Worm (Caenorhabditis elegans) whole organism, L4/young adult: ENCODE measurements around the gene cap-1.

ENCODE experiments used
- W03F9.2 ChIP-seq: fragments of 150-350 bp; optimal IDR thresholded peaks from 2 replicates; lab custom pipeline; 2014; ENCODE audit warnings: missing biosample characterization, missing genetic modification characterization
- dao-5 ChIP-seq: sonication (generic microtip); optimal IDR thresholded peaks from 2 replicates; lab custom pipeline; 2016; ENCODE audit warnings: missing genotype, missing genetic modification characterization, moderate library complexity, missing compliant biosample characterization
- him-1 ChIP-seq: sonication (generic microtip); optimal IDR thresholded peaks from 2 replicates; lab custom pipeline; 2016; ENCODE audit warnings: missing genotype, missing genetic modification reagents, missing genetic modification characterization, missing compliant biosample characterization

cap-1 gene

DNA sequence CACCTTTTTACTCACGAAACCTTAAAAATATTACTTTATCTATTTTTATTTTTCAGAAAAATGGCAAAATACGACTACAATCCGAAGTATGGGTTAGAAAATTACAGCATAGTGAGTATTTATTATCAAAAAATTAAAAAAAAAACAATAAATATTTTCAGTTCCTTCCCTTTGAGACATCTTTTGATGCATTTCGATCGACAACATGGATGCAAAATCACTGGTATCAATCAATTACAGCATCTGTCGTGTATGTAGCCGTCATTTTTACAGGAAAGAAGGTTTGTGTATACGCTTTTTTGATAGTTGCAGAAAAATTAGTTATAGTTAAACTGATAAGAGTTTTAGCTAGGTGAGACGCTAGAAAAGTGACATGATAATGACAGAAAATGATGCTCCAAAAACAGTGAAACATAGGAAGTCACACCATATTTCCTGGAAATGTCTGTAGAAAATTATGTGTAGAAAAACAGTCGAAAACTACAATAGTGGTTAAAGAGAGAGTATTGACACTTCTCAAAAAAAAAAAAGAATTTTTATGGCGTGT lies 7.7 kb upstream of the cap-1 start, which contains the start of gene elo-3:
TSS of gene elo-3 (plus strand) at position 51 of the 547 bp plus-strand sequence.
- no peak for TF ChIP-seq him-1
- no peak for TF ChIP-seq W03F9.2 (tag; lab: Kevin White, UChicago)
- no peak for TF ChIP-seq dao-5 (tag; lab: Kevin White, UChicago)

DNA sequence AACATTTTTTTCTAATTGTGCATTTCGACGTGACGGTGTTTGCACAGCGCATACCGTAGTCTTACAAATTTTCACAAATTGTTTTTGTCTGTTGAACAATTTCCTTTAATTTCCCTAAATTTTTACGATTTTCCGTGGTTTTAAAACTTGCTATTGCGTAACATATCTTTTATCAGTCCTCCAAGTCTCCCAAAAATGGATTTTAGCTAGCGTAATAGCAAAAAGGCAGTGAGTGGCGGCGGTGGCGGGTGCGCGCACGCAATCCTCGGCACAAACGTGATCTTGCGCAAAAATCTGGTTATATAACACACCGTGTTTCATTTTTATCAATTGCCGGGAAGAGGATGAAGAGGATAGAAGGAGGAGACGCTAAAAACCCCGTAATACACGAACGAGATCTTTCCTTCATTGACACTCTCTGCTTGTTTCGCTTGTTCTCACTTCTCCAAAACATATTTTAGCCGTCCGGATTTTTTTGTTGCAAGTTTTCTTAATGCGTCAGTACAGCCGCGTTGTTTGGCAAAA lies 6.3 kb upstream of the cap-1 start:
- TF ChIP-seq dao-5 (tag; lab: Kevin White, UChicago) (no peak), him-1 (no peak), W03F9.2 (tag; lab: Kevin White, UChicago) (no peak)

DNA sequence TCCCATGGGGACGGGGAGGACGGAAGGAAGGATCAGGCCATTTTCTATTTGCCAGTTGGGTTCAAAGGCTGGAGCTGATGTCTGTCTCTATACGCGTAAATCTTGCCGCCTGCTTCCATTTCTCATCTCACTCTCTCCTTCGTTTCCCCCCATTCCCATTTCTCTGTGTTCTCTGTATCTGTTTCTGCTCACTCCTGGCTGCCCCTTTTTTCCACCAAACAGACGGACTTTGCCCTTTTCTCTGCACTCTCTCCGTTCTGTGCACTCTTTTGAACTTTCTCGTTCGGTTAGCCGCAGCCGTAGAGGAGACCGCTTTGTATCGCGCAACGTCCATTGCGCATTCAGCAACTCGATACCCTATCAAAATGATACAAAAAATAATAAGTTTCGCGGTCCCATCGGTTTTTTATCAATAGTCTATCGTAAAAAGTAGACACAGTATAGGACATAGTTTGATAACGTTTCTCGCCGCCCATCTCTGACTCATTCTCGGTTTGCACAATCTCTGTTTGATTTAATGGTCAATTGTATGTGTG lies 5.4 kb upstream of the cap-1 start:
- TF ChIP-seq him-1 (no peak), dao-5 (tag; lab: Kevin White, UChicago) (no peak), W03F9.2 (tag; lab: Kevin White, UChicago) (no peak)

DNA sequence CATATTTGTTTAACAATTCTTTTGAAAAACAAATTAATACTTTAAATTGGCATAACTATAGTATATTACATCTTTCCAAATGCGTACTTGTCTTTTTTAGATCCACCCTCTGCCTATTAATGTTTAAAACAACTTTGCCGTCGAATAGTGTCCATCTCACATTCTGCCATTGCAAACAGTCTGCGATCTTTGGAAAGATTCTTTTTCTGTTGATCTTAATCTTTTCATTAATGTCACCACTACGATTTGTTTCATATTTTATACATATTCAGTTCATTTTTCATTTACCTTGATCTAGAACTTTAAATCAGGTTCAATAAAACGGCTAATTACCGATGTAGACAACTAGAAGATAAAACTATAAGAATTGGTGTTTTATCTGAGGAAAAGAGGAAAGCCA lies 4.6 kb upstream of the cap-1 start:
- TF ChIP-seq W03F9.2 (tag; lab: Kevin White, UChicago) (no peak), dao-5 (tag; lab: Kevin White, UChicago) (no peak), him-1 (no peak)

DNA sequence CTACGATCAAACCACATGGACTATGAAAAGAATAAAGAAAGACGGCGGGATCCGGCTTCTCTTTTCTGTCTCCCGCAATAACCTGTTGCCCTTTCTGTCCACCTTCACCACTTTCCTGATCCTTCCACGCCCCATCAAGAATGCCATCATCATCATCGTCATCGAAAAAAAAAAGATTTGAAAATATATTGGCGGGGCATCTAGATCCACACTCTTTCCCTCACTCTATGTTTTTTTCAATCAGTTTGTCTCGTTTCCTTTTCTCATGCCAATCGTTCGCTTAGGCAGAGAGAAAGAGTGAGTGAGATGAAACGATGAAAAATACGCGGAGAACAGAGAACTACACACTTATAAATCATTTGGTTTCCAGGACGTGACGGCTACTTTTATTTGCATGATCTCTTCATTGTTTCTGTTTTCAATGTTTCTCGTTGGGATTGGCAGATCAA lies 3.6 kb upstream of the cap-1 start:
- no peak for TF ChIP-seq dao-5 (tag; lab: Kevin White, UChicago)
- TF ChIP-seq W03F9.2 (tag; lab: Kevin White, UChicago), result no peak
- TF ChIP-seq him-1, result no peak

DNA sequence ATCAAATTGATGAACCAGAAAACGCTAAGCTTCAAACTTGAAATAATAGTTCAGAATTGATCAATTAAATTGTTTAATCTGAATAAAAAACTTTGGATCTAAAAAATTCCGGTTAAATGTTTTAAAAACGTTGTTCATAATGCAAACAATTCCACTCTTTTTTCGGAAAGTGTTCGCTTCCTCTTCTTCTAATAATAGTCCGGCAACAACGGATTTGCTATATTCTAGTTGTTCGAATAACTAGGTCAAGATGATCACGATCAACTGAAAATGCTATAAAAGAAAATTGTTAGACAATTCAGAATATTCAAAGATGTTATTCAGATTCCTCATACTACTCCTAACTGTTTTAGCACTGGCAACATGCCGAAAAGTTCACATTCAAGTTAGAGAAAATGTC lies 912 bp upstream of the cap-1 start, which contains the start of gene D2024.4:
TSS of gene D2024.4 (plus strand) at position 301 of the 400 bp plus-strand sequence.
- TF ChIP-seq him-1, result no peak
- no peak for TF ChIP-seq W03F9.2 (tag; lab: Kevin White, UChicago)
- no peak for TF ChIP-seq dao-5 (tag; lab: Kevin White, UChicago)

DNA sequence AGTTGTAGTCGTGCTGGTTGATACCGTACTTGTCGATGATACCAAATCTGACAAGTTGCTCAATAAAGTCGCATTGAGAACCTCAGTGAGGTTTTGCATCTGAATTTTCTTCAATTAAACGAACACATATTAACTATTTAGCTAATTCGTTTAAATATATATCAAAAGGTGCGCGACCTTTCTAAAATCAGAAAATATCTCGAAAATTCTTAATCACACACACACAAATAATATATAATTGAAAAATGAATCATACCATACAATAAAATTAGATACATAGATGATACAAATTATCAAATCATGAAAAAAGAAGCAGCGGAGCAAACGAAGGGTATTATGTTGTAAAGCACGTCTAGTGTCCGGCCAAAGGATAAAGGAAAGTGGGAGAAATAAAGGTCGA lies 1.8 kb downstream of the cap-1 start, which contains the start of gene D2024.5:
TSS of gene D2024.5 (minus strand) at position 101 of the 400 bp plus-strand sequence.
- TF ChIP-seq him-1 (no peak), W03F9.2 (tag; lab: Kevin White, UChicago) (no peak), dao-5 (tag; lab: Kevin White, UChicago) (no peak)

DNA sequence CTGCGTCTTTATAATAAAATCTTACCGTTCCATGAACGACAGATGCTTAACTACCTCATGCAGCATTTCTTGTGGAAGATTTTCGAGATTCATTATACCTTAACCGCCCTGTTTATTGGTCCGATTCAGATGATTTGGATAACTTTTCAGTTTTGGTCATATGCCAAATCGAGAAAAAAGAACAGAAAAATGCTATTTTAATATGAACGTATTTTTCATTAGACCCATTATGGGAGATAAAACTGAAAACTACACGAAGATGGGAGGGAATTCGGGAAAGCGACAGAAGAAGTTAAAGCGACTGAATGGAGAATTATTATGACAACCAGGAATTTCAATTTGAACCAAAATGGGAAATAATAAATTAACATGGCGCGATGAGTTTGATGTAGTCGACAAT lies 3.0 kb downstream of the cap-1 start, which contains the start of gene R13A1.10:
TSS of gene R13A1.10 (minus strand) at position 101 of the 400 bp plus-strand sequence.
- TF ChIP-seq him-1 (no peak), W03F9.2 (tag; lab: Kevin White, UChicago) (no peak), dao-5 (tag; lab: Kevin White, UChicago) (no peak)

DNA sequence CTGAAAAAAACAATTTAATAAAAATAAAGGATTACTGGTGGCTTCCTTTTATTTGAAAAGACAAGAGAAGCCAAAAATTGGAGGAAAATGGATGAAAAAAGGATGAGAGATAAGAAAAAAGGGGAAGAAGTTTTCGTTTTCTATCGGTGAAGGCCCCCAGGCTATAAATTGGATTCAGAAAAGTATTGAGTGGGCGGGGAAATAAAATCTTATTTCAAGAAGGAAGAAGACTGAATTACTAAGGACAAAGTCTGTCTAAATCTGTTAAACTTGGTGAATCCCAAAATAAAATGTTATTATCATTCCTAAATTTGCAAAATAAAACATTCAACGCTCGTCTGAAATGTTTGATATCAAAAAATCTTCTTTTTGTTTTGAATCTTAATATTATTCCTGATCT lies 7.9 kb downstream of the cap-1 start:
- no peak for TF ChIP-seq W03F9.2 (tag; lab: Kevin White, UChicago)

DNA sequence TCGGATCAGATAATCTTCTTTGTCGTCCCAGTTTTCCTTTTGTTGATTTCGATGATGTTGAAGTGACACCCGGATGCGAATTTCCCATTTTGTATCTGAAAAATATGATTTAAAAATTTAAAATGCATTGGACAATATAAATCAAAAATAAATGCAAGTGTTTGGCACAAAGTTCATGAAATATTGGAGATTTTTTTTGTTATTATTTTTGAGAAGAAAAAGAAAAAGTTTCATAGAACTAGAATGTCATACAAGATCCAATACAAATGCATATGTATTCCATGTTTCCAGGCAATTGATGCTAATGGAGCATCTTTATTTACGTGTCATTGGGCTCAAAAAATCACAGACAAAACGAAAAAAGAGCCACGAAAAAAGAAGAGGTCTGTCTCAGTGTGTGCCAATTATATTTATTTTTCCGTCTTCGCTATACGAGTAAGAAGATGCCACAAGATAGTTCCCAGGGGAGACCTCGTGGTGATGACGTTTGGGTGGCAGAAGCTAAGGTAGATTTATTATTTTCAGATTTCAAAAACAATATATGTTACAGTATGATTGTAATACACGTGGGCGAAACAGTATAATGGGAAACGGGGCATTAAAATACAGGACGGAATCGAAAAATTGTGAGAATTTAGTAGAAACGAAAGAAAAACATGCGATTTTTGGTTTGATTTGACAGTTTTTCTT lies 10.5 kb downstream of the cap-1 start, which contains the start of the genes glb-23 and R13A1.1:
TSS of gene glb-23 (minus strand) at position 101 of the 690 bp plus-strand sequence.
TSS of gene R13A1.1 (plus strand) at position 640 of the 690 bp plus-strand sequence.
- TF ChIP-seq W03F9.2 (tag; lab: Kevin White, UChicago), result no peak
- no peak for TF ChIP-seq dao-5 (tag; lab: Kevin White, UChicago)
- TF ChIP-seq him-1, result no peak

DNA sequence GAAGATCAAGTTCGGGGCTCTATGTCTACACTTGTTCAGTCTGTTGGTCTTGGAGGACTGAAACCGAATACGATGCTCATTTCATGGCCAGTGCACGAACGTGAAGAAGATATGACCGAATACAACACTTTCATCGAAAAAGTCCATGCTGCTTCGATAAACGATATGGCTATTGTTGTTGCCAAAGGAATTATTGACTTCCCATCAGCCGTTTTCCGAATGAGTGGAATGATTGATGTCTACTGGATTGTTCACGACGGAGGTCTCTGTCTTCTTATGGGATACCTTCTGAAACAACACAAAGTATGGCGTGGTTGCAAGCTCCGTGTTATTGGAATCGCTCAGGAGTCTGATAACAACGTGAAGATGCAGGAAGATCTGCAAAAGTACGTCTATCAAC lies 13.8 kb downstream of the cap-1 start:
- TF ChIP-seq him-1 (no peak), dao-5 (tag; lab: Kevin White, UChicago) (no peak), W03F9.2 (tag; lab: Kevin White, UChicago) (no peak)

DNA sequence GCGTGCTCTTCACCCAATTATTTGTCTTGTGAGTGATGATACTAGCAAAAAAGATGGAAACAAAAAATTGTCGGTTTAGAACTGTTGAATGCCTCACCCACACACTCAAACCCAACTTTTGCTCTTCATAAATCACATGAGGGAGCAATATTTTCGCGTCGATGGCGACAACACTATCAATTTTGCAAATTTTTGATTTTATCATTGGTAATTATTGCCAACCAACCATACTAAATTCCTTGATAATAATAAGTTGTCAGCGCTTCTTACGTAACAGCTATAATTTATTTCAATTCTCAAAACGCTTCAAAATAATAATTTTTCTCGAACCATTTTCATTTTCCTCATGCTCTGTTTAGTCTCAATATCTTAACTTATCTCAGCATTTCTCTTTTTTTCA lies 17.3 kb downstream of the cap-1 start:
- TF ChIP-seq him-1, result no peak
- no peak for TF ChIP-seq W03F9.2 (tag; lab: Kevin White, UChicago)
- TF ChIP-seq dao-5 (tag; lab: Kevin White, UChicago), result no peak

DNA sequence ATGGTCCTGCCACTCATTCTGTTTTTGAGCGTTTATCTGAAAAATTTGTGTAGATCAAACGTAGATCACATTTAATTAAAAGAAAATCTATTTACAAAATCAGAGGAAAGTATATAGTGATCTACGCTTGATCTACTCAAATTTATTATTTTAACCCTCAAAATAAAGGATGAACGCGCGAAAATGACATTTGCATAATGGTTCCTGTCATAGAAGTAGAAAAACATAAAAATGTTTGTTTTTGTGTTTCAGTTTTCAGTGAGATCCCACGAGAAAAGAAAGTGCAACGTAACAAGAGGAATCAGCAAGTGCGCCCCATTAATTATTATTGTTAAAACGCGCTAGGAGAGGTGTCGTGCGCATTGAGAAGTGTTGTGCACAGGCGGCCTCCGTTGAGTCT lies 18.7 kb downstream of the cap-1 start:
- TF ChIP-seq W03F9.2 (tag; lab: Kevin White, UChicago) (no peak), him-1 (no peak), dao-5 (tag; lab: Kevin White, UChicago) (no peak)

DNA sequence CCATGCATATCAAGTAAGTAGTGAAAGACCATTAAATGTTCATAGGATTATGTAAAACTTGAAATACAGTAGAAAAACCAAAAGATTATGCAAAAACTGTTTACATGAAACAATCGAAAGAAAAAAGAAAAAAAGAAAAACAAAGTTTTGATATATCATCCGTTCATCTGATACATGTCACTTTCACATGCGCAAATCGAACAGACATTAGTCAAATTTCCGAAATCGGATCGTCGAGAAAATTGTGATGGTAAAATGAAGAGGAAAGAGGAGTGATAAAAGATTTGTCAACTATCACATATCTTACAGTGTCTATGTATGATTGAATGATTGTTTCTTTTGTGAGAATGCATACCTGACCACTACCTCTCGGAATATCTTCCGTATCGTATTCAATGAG lies 21.1 kb downstream of the cap-1 start:
- TF ChIP-seq him-1, result no peak
- no peak for TF ChIP-seq W03F9.2 (tag; lab: Kevin White, UChicago)
- TF ChIP-seq dao-5 (tag; lab: Kevin White, UChicago), result no peak
